Fruit fly (Drosophila melanogaster): Measurements from ENCODE around the gene IFT46.

DNA sequence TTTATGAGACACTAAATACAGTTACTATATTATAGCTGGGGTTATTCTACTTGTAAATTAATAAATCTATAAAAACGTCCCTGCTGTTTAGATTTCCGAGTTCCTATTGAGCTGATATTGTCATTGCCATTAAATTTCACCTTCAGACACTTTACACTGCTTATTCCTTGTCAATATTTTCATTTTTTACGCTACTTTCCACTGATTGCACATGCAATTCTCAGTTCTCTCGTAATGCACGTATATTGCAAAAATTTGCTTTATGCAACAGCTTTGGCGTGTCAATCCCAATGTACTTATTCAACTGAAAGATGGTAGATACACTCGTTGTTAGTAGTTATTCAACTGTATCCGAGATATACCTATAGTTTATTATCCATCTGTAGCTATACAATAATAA, 16.5 kb upstream of the IFT46 start:
- TF ChIP-seq CTCF (optimal IDR thresholded peaks at IDR 0.05): no peak
- no peak for TF ChIP-seq CG8478 (optimal IDR thresholded peaks at IDR 0.05)
